Worm (Caenorhabditis elegans): ENCODE results near the gene ZK795.3.

ce11 chrIV:12570546-12570945, 11.4 kb downstream of the ZK795.3 start:
- TF ChIP-seq unc-39 (tag; optimal IDR thresholded peaks at IDR 0.05) (no peak), egl-27 (tag; optimal IDR thresholded peaks at IDR 0.05) (no peak), snpc-4 (tag; optimal IDR thresholded peaks at IDR 0.05) (no peak), pqm-1 (tag; optimal IDR thresholded peaks at IDR 0.05) (no peak), nhr-237 (tag; optimal IDR thresholded peaks at IDR 0.05) (no peak), F49E8.2 (tag; optimal IDR thresholded peaks at IDR 0.05; ENCODE audit: borderline replicate concordance) (no peak), fos-1 (tag; optimal IDR thresholded peaks at IDR 0.05) (no peak), lin-1 (GFP tag; IDR thresholded peaks at IDR 0.05) (no peak), nhr-48 (tag; optimal IDR thresholded peaks at IDR 0.05) (no peak), vab-7 (GFP tag; IDR thresholded peaks at IDR 0.05) (no peak), ama-1 (optimal IDR thresholded peaks at IDR 0.05) (no peak), mep-1 (tag; optimal IDR thresholded peaks at IDR 0.05) (no peak)

Measured in whole organism, L4 larva.